Fruit fly (Drosophila melanogaster): ENCODE data around the gene Bx.

- TF ChIP-seq psq (optimal IDR thresholded peaks at IDR 0.05) (no peak), CG8478 (optimal IDR thresholded peaks at IDR 0.05) (no peak), EcR (GFP tag; optimal IDR thresholded peaks at IDR 0.05) (no peak), usp (GFP tag; optimal IDR thresholded peaks at IDR 0.05) (no peak), Dll (optimal IDR thresholded peaks at IDR 0.05) (no peak)
These were observed 43.4 kb downstream of the Bx start for dm6 chrX:18558583-18558982.

Data from whole organism.